Fruit fly (Drosophila melanogaster): ENCODE data around the gene CG1492.

The CG1492 gene

dm6 chrX:12018440-12019101 is 6.6 kb upstream of the CG1492 start, which contains the start of gene Lsm12a (continued):
- TF ChIP-seq CG1832 (GFP tag; optimal IDR thresholded peaks at IDR 0.05) (peak; percentile 82), MBD-R2 (GFP tag; IDR thresholded peaks at IDR 0.05) (peak; percentile 41), CG6791 (GFP tag; IDR thresholded peaks at IDR 0.05; ENCODE audit: partially characterized antibody) (peak; percentile 77; the same call in 2 of the 3 replicates), dm (GFP tag; optimal IDR thresholded peaks at IDR 0.05) (no peak), Bgb (GFP tag; IDR thresholded peaks at IDR 0.05; ENCODE audit: partially characterized antibody) (peak; percentile 66), CG42726 (GFP tag; IDR thresholded peaks at IDR 0.05; ENCODE audit: partially characterized antibody) (peak; percentile 44; the same call in 1 of the 2 replicates), hbn (GFP tag; IDR thresholded peaks at IDR 0.05; ENCODE audit: partially characterized antibody) (peak; percentile 16; the same call in 1 of the 2 replicates), Dll (GFP tag; IDR thresholded peaks at IDR 0.05; ENCODE audit: partially characterized antibody) (0 out of 4 replicates have a peak, but pooled peaks have one; percentile 45), CG7357 (GFP tag; IDR thresholded peaks at IDR 0.05) (no peak), CG10321 (GFP tag; IDR thresholded peaks at IDR 0.05) (0 out of 2 replicates have a peak, but pooled peaks have one; percentile 42), en (GFP tag; optimal IDR thresholded peaks at IDR 0.05) (no peak), ewg (GFP tag; optimal IDR thresholded peaks at IDR 0.05) (no peak), inv (GFP tag; IDR thresholded peaks at IDR 0.05; ENCODE audit: partially characterized antibody) (peak; percentile 41; the same call in 1 of the 2 replicates), ken (GFP tag; IDR thresholded peaks at IDR 0.05) (0 out of 3 replicates have a peak, but pooled peaks have one; percentile 19), pfk (GFP tag; optimal IDR thresholded peaks at IDR 0.05) (no peak), CG14860 (GFP tag; IDR thresholded peaks at IDR 0.05; ENCODE audit: partially characterized antibody) (peak; percentile 23; the same call in 2 of the 3 replicates), zen2 (GFP tag; IDR thresholded peaks at IDR 0.05; ENCODE audit: partially characterized antibody) (peak; percentile 34; the same call in 1 of the 3 replicates), CG10267 (tag; optimal IDR thresholded peaks at IDR 0.05) (peak; percentile 37), CG8478 (optimal IDR thresholded peaks at IDR 0.05) (peak; percentile 52), knrl (GFP tag; IDR thresholded peaks at IDR 0.05; ENCODE audit: partially characterized antibody) (peak; percentile 54), hb (GFP tag; IDR thresholded peaks at IDR 0.05; ENCODE audit: partially characterized antibody) (peak; percentile 60; the same call in 1 of the 3 replicates), CG14710 (tag; optimal IDR thresholded peaks at IDR 0.05) (peak; percentile 6), Fer3 (tag; optimal IDR thresholded peaks at IDR 0.05) (no peak), unc-4 (GFP tag; IDR thresholded peaks at IDR 0.05; ENCODE audit: partially characterized antibody) (peak; percentile 16; the same call in 1 of the 2 replicates), NK7.1 (GFP tag; optimal IDR thresholded peaks at IDR 0.05) (no peak), pzg (GFP tag; optimal IDR thresholded peaks at IDR 0.05) (peak; percentile 53), tna (GFP tag; IDR thresholded peaks at IDR 0.05; ENCODE audit: partially characterized antibody) (peak; percentile 38; the same call in 1 of the 2 replicates), Opbp (GFP tag; IDR thresholded peaks at IDR 0.05; ENCODE audit: partially characterized antibody) (peak; percentile 60; the same call in 2 of the 3 replicates), amos (GFP tag; IDR thresholded peaks at IDR 0.05; ENCODE audit: partially characterized antibody) (peak; percentile 81), ato (GFP tag; IDR thresholded peaks at IDR 0.05; ENCODE audit: partially characterized antibody) (peak; percentile 44; the same call in 1 of the 2 replicates), CG12659 (GFP tag; optimal IDR thresholded peaks at IDR 0.05) (peak; percentile 23), CG2116 (GFP tag; optimal IDR thresholded peaks at IDR 0.05) (peak; percentile 97), YL-1 (GFP tag; optimal IDR thresholded peaks at IDR 0.05) (peak; percentile 21), sna (GFP tag; IDR thresholded peaks at IDR 0.05; ENCODE audit: partially characterized antibody) (no peak), Sin3A (optimal IDR thresholded peaks at IDR 0.05) (peak; percentile 1), Dref (GFP tag; IDR thresholded peaks at IDR 0.05) (peak; percentile 77), CG16813 (GFP tag; IDR thresholded peaks at IDR 0.05; ENCODE audit: partially characterized antibody) (peak; percentile 71), CG4617 (GFP tag; optimal IDR thresholded peaks at IDR 0.05; ENCODE audit: borderline replicate concordance) (peak; percentile 9), bbx (GFP tag; IDR thresholded peaks at IDR 0.05; ENCODE audit: partially characterized antibody) (peak; percentile 75), chinmo (GFP tag; IDR thresholded peaks at IDR 0.05; ENCODE audit: partially characterized antibody) (peak; percentile 79; the same call in 1 of the 4 replicates), CG15696 (tag; optimal IDR thresholded peaks at IDR 0.05) (no peak), MESR4 (GFP tag; optimal IDR thresholded peaks at IDR 0.05) (peak; percentile 85), Xrp1 (GFP tag; IDR thresholded peaks at IDR 0.05) (no peak), sob (GFP tag; IDR thresholded peaks at IDR 0.05) (0 out of 2 replicates have a peak, but pooled peaks have one; percentile 8)

Data from whole organism, embryonic.